Worm (Caenorhabditis elegans) whole organism, late embryonic: ENCODE data around the gene C16A3.2.

Experiments used
- C08G9.2 ChIP-seq: sonication (generic microtip); optimal IDR thresholded peaks from 2 replicates; lab custom pipeline; 2016; ENCODE audit warnings: mild to moderate bottlenecking, missing genetic modification characterization, moderate library complexity, missing compliant biosample characterization
- K02D7.2 ChIP-seq: sonication (generic microtip); optimal IDR thresholded peaks from 2 replicates; lab custom pipeline; 2017; ENCODE audit warnings: mild to moderate bottlenecking, missing genetic modification characterization, missing compliant biosample characterization
- T23F11.4 ChIP-seq: fragments of 200-800 bp; sonication (Bioruptor generic); optimal IDR thresholded peaks from 2 replicates; lab custom pipeline; 2018; ENCODE audit warnings: mild to moderate bottlenecking, missing genetic modification characterization, missing compliant biosample characterization
- Y22D7AL.16 ChIP-seq: sonication (generic microtip); optimal IDR thresholded peaks from 2 replicates; lab custom pipeline; 2016; ENCODE audit warnings: missing genetic modification characterization, missing compliant biosample characterization
- ama-1 ChIP-seq: fragments of 150-350 bp; optimal IDR thresholded peaks from 2 replicates; lab custom pipeline; 2014
- ceh-14 ChIP-seq: sonication (generic microtip); optimal IDR thresholded peaks from 2 replicates; lab custom pipeline; 2016; ENCODE audit warnings: missing genotype, missing genetic modification characterization, missing compliant biosample characterization
- ceh-18 ChIP-seq: sonication (generic microtip); optimal IDR thresholded peaks from 2 replicates; lab custom pipeline; 2016; ENCODE audit warnings: missing genetic modification characterization, missing compliant biosample characterization
- ceh-19 ChIP-seq: fragments of 200-800 bp; sonication (Bioruptor generic); optimal IDR thresholded peaks from 2 replicates; lab custom pipeline; 2018; ENCODE audit warnings: mild to moderate bottlenecking, missing genetic modification characterization, missing compliant biosample characterization
- ceh-24 ChIP-seq: sonication (generic microtip); optimal IDR thresholded peaks from 2 replicates; lab custom pipeline; 2016; ENCODE audit warnings: mild to moderate bottlenecking, missing genetic modification characterization, missing compliant biosample characterization
- ceh-31 ChIP-seq: sonication (generic microtip); optimal IDR thresholded peaks from 2 replicates; lab custom pipeline; 2016; ENCODE audit warnings: missing genetic modification characterization, missing compliant biosample characterization
- ceh-34 ChIP-seq: sonication (generic microtip); optimal IDR thresholded peaks from 2 replicates; lab custom pipeline; 2016; ENCODE audit warnings: mild to moderate bottlenecking, missing genetic modification characterization, missing compliant biosample characterization
- ceh-48 ChIP-seq: sonication (generic microtip); optimal IDR thresholded peaks from 2 replicates; lab custom pipeline; 2016; ENCODE audit warnings: missing genetic modification characterization, inconsistent platforms, missing compliant biosample characterization
- ceh-6 ChIP-seq: fragments of 200-800 bp; sonication (Bioruptor generic); optimal IDR thresholded peaks from 2 replicates; lab custom pipeline; 2018; ENCODE audit warnings: mild to moderate bottlenecking, missing genetic modification characterization, missing compliant biosample characterization
- elt-2 ChIP-seq: sonication (generic microtip); optimal IDR thresholded peaks from 2 replicates; lab custom pipeline; 2016; ENCODE audit warnings: missing genetic modification reagents, missing genetic modification characterization, missing compliant biosample characterization
- ets-4 ChIP-seq: sonication (generic microtip); optimal IDR thresholded peaks from 2 replicates; lab custom pipeline; 2016; ENCODE audit warnings: missing genetic modification characterization, missing compliant biosample characterization
- fkh-10 ChIP-seq: fragments of 150-350 bp; optimal IDR thresholded peaks from 2 replicates; lab custom pipeline; 2014; ENCODE audit warnings: missing biosample characterization, missing genetic modification reagents, missing genetic modification characterization
- gmeb-2 ChIP-seq: sonication (generic microtip); optimal IDR thresholded peaks from 2 replicates; lab custom pipeline; 2016; ENCODE audit warnings: missing genetic modification characterization, inconsistent platforms, missing compliant biosample characterization
- hlh-13 ChIP-seq: fragments of 200-800 bp; sonication (Bioruptor generic); optimal IDR thresholded peaks from 2 replicates; lab custom pipeline; 2018; ENCODE audit warnings: mild to moderate bottlenecking, missing genetic modification characterization, missing compliant biosample characterization
- hlh-30 ChIP-seq: sonication (generic microtip); optimal IDR thresholded peaks from 2 replicates; lab custom pipeline; 2017; ENCODE audit warnings: antibody characterized with exemption, missing genetic modification characterization, missing compliant biosample characterization; ENCODE audit not compliant: insufficient read depth
- madf-2 ChIP-seq: sonication (generic microtip); optimal IDR thresholded peaks from 2 replicates; lab custom pipeline; 2017; ENCODE audit warnings: missing genetic modification characterization, missing compliant biosample characterization
- mec-3 ChIP-seq: sonication (generic microtip); optimal IDR thresholded peaks from 2 replicates; lab custom pipeline; 2016; ENCODE audit warnings: borderline replicate concordance, missing genetic modification characterization, missing compliant biosample characterization
- nhr-11 ChIP-seq: fragments of 150-350 bp; optimal IDR thresholded peaks from 2 replicates; lab custom pipeline; 2014; ENCODE audit warnings: missing biosample characterization, missing genetic modification characterization
- nhr-232 ChIP-seq: sonication (generic microtip); optimal IDR thresholded peaks from 2 replicates; lab custom pipeline; 2016; ENCODE audit warnings: missing genetic modification characterization, missing compliant biosample characterization
- npax-4 ChIP-seq: sonication (generic microtip); optimal IDR thresholded peaks from 2 replicates; lab custom pipeline; 2016; ENCODE audit warnings: missing genetic modification characterization, missing compliant biosample characterization
- odd-2 ChIP-seq: sonication (generic microtip); optimal IDR thresholded peaks from 2 replicates; lab custom pipeline; 2017; ENCODE audit warnings: antibody characterized with exemption, mild to moderate bottlenecking, missing genetic modification characterization, missing compliant biosample characterization
- pat-9 ChIP-seq: fragments of 200-800 bp; sonication (Bioruptor generic); optimal IDR thresholded peaks from 2 replicates; lab custom pipeline; 2018; ENCODE audit warnings: mild to moderate bottlenecking, missing genetic modification characterization, moderate library complexity, missing compliant biosample characterization
- pha-4 ChIP-seq: fragments of 150-350 bp; optimal IDR thresholded peaks from 2 replicates; lab custom pipeline; 2018; ENCODE audit warnings: missing biosample characterization, missing genetic modification reagents, missing genetic modification characterization
- pqm-1 ChIP-seq: sonication (generic microtip); optimal IDR thresholded peaks from 2 replicates; lab custom pipeline; 2016; ENCODE audit warnings: missing genetic modification characterization, missing compliant biosample characterization
- pros-1 ChIP-seq: fragments of 150-350 bp; optimal IDR thresholded peaks from 2 replicates; lab custom pipeline; 2014; ENCODE audit warnings: missing biosample characterization, missing genetic modification reagents, missing genetic modification characterization
- ref-2 ChIP-seq: sonication (generic microtip); optimal IDR thresholded peaks from 2 replicates; lab custom pipeline; 2016; ENCODE audit warnings: missing genetic modification characterization, missing compliant biosample characterization
- rnt-1 ChIP-seq: sonication (generic microtip); optimal IDR thresholded peaks from 2 replicates; lab custom pipeline; 2016; ENCODE audit warnings: missing genetic modification characterization, missing compliant biosample characterization
- sox-4 ChIP-seq: sonication (generic microtip); optimal IDR thresholded peaks from 2 replicates; lab custom pipeline; 2017; ENCODE audit warnings: mild to moderate bottlenecking, missing genetic modification characterization, inconsistent platforms, missing compliant biosample characterization
- syd-9 ChIP-seq: sonication (generic microtip); optimal IDR thresholded peaks from 2 replicates; lab custom pipeline; 2016; ENCODE audit warnings: mild to moderate bottlenecking, missing genetic modification characterization, moderate library complexity, missing compliant biosample characterization
- tbx-2 ChIP-seq: sonication (generic microtip); optimal IDR thresholded peaks from 2 replicates; lab custom pipeline; 2016; ENCODE audit warnings: missing genetic modification characterization, missing compliant biosample characterization
- tbx-7 ChIP-seq: sonication (generic microtip); optimal IDR thresholded peaks from 2 replicates; lab custom pipeline; 2016; ENCODE audit warnings: missing genotype, missing genetic modification characterization, missing compliant biosample characterization
- unc-3 ChIP-seq, 2 experiments: fragments of 200-800 bp in 1 of 2; sonication (Bioruptor generic) in 1 of 2; sonication (generic microtip) in 1 of 2; conservative IDR thresholded peaks in 1 of 2; optimal IDR thresholded peaks in 1 of 2; 2 replicates each; pipeline versions ENCODE4 v1.3.6 to Lab custom; 2016 to 2022; ENCODE audit warnings: missing compliant biosample characterization in 2 of 2, missing genetic modification characterization in 2 of 2, missing genetic modification reagents in 1 of 2
- unc-42 ChIP-seq: sonication (generic microtip); optimal IDR thresholded peaks from 2 replicates; lab custom pipeline; 2016; ENCODE audit warnings: missing genotype, missing genetic modification characterization, missing compliant biosample characterization
- unc-55 ChIP-seq: sonication (generic microtip); optimal IDR thresholded peaks from 2 replicates; lab custom pipeline; 2017; ENCODE audit warnings: missing biosample characterization, missing genetic modification reagents, missing genetic modification characterization
- unc-86 ChIP-seq: sonication (generic microtip); optimal IDR thresholded peaks from 2 replicates; lab custom pipeline; 2016; ENCODE audit warnings: missing genetic modification characterization, missing compliant biosample characterization

Gene C16A3.2

ce11 chrIII:6344737-6345136 lies 44.9 kb upstream of the C16A3.2 start (continued):
- TF ChIP-seq ceh-19 (GFP tag; lab: Kevin White, UChicago) (no peak), odd-2 (no peak), nhr-232 (tag; lab: Kevin White, UChicago) (no peak), ceh-14 (tag; lab: Kevin White, UChicago) (no peak), unc-42 (tag; lab: Kevin White, UChicago) (peak; percentile 25), K02D7.2 (tag; lab: Kevin White, UChicago) (no peak), Y22D7AL.16 (tag; lab: Kevin White, UChicago) (no peak), ama-1 (lab: Kevin White, UChicago) (no peak), elt-2 (tag; lab: Kevin White, UChicago) (peak; percentile 46), syd-9 (tag; lab: Kevin White, UChicago) (no peak), nhr-11 (tag; lab: Kevin White, UChicago) (no peak), rnt-1 (tag; lab: Kevin White, UChicago) (no peak), ets-4 (tag; lab: Kevin White, UChicago) (no peak), hlh-13 (GFP tag; lab: Kevin White, UChicago) (no peak), ceh-48 (tag; lab: Kevin White, UChicago) (peak; percentile 16), tbx-2 (peak; percentile 74), hlh-30 (peak; percentile 41), T23F11.4 (GFP tag; lab: Kevin White, UChicago) (no peak), pha-4 (tag; lab: Kevin White, UChicago) (no peak), C08G9.2 (tag; lab: Kevin White, UChicago) (peak; percentile 29), ceh-6 (GFP tag; lab: Kevin White, UChicago) (no peak), mec-3 (tag; lab: Kevin White, UChicago) (no peak), pros-1 (tag; lab: Kevin White, UChicago) (peak; percentile 13), ref-2 (tag; lab: Kevin White, UChicago) (peak; percentile 58), tbx-7 (tag; lab: Kevin White, UChicago) (no peak), pat-9 (peak; percentile 81), gmeb-2 (no peak), unc-3 (GFP tag; conservative IDR thresholded peaks at IDR 0.05; lab: Robert Waterston, UW) (no peak), unc-3 (tag; optimal IDR thresholded peaks at IDR 0.05; lab: Kevin White, UChicago) (no peak), sox-4 (tag; lab: Kevin White, UChicago) (no peak), unc-86 (no peak), ceh-18 (peak; percentile 68), ceh-34 (peak; percentile 63), unc-55 (peak; percentile 57), ceh-31 (tag; lab: Kevin White, UChicago) (peak; percentile 46), madf-2 (tag; lab: Kevin White, UChicago) (no peak)

ce11 chrIII:6345968-6346498 lies 43.6 kb upstream of the C16A3.2 start, which contains the start of the genes trmt-10C.2 and C56G2.22:
Gene trmt-10C.2 (plus strand): TSS chrIII:6346281.
Gene C56G2.22 (plus strand): TSS chrIII:6346448.
- TF ChIP-seq pros-1 (tag; lab: Kevin White, UChicago) (no peak), elt-2 (tag; lab: Kevin White, UChicago) (peak; percentile 6)

- TF ChIP-seq npax-4 (no peak), odd-2 (no peak), fkh-10 (GFP tag; lab: Kevin White, UChicago) (no peak), ceh-24 (tag; lab: Kevin White, UChicago) (no peak), ceh-19 (GFP tag; lab: Kevin White, UChicago) (no peak), pqm-1 (tag; lab: Kevin White, UChicago) (no peak), elt-2 (tag; lab: Kevin White, UChicago) (no peak), unc-86 (no peak)
Measured at ce11 chrIII:6348578-6348977, 41.1 kb upstream of the C16A3.2 start.
